Fruit fly (Drosophila melanogaster): ENCODE measurements around the gene Pdp.

Gene Pdp

dm6 chrX:7705175-7706097, 29.0 kb downstream of the Pdp start (continued):
- peak; percentile 59; the same call in 1 of the 2 replicates for TF ChIP-seq Poxn (GFP tag; IDR thresholded peaks at IDR 0.05)
- peak; percentile 88 for TF ChIP-seq CG8359 (GFP tag; optimal IDR thresholded peaks at IDR 0.05; ENCODE audit: borderline replicate concordance)
- TF ChIP-seq Vsx1 (GFP tag; optimal IDR thresholded peaks at IDR 0.05): peak; percentile 83
- peak; percentile 92 for TF ChIP-seq CG18476 (GFP tag; optimal IDR thresholded peaks at IDR 0.05)
- no peak for TF ChIP-seq CG7963 (GFP tag; IDR thresholded peaks at IDR 0.05; ENCODE audit: partially characterized antibody)
- no peak for TF ChIP-seq inv (GFP tag; IDR thresholded peaks at IDR 0.05; ENCODE audit: partially characterized antibody)
- peak; percentile 94 for TF ChIP-seq NfI (GFP tag; optimal IDR thresholded peaks at IDR 0.05)
- TF ChIP-seq HLH3B (GFP tag; IDR thresholded peaks at IDR 0.05): peak; percentile 70
- peak; percentile 73 for TF ChIP-seq corto (GFP tag; optimal IDR thresholded peaks at IDR 0.05)
- TF ChIP-seq CG13775 (GFP tag; optimal IDR thresholded peaks at IDR 0.05): peak; percentile 94
- TF ChIP-seq dysf (GFP tag; IDR thresholded peaks at IDR 0.05): peak; percentile 94
- TF ChIP-seq CG10462 (GFP tag; optimal IDR thresholded peaks at IDR 0.05): peak; percentile 89
- TF ChIP-seq CG10147 (GFP tag; optimal IDR thresholded peaks at IDR 0.05): peak; percentile 94
- peak; percentile 78 for TF ChIP-seq NC2β (GFP tag; optimal IDR thresholded peaks at IDR 0.05)
- no peak for TF ChIP-seq Dfd (GFP tag; optimal IDR thresholded peaks at IDR 0.05)
- TF ChIP-seq CG12219 (GFP tag; optimal IDR thresholded peaks at IDR 0.05): peak; percentile 89
- no peak for TF ChIP-seq fru (optimal IDR thresholded peaks at IDR 0.05)
- TF ChIP-seq sens (GFP tag): peak; percentile 97
- TF ChIP-seq Hey (tag; optimal IDR thresholded peaks at IDR 0.05): peak; percentile 47
- TF ChIP-seq ase (GFP tag; IDR thresholded peaks at IDR 0.05): peak; percentile 53; the same call in 2 of the 3 replicates
- no peak for TF ChIP-seq prd (optimal IDR thresholded peaks at IDR 0.05)
- TF ChIP-seq prd (GFP tag; IDR thresholded peaks at IDR 0.05): peak; percentile 87; the same call in 2 of the 3 replicates
- peak; percentile 69 for TF ChIP-seq CG8089 (GFP tag; optimal IDR thresholded peaks at IDR 0.05)
- TF ChIP-seq ftz-f1 (GFP tag; optimal IDR thresholded peaks at IDR 0.05): no peak
- TF ChIP-seq ranshi (GFP tag; IDR thresholded peaks at IDR 0.05): peak; percentile 84
- TF ChIP-seq C15 (GFP tag; IDR thresholded peaks at IDR 0.05): peak; percentile 24; the same call in 1 of the 3 replicates
- TF ChIP-seq ERR (GFP tag; optimal IDR thresholded peaks at IDR 0.05): peak; percentile 45
- TF ChIP-seq CG32532 (GFP tag; IDR thresholded peaks at IDR 0.05): peak; percentile 89
- peak; percentile 83 for TF ChIP-seq mam (GFP tag; optimal IDR thresholded peaks at IDR 0.05)
- TF ChIP-seq sug (tag; optimal IDR thresholded peaks at IDR 0.05): peak; percentile 90
- TF ChIP-seq Asciz (GFP tag; optimal IDR thresholded peaks at IDR 0.05): peak; percentile 91
- peak; percentile 85; the same call in 1 of the 2 replicates for TF ChIP-seq klu (GFP tag; IDR thresholded peaks at IDR 0.05)
- peak; percentile 81; the same call in 2 of the 3 replicates for TF ChIP-seq CG34422 (GFP tag; IDR thresholded peaks at IDR 0.05)
- peak; percentile 75 for TF ChIP-seq CG13624 (GFP tag; optimal IDR thresholded peaks at IDR 0.05)
- peak; percentile 84 for TF ChIP-seq zfh2 (GFP tag; optimal IDR thresholded peaks at IDR 0.05)
- TF ChIP-seq Sox100B (GFP tag; optimal IDR thresholded peaks at IDR 0.05): peak; percentile 98
- TF ChIP-seq tap (tag; optimal IDR thresholded peaks at IDR 0.05): peak; percentile 88
- peak; percentile 83 for TF ChIP-seq pho (GFP tag; optimal IDR thresholded peaks at IDR 0.05)
- TF ChIP-seq CG7839 (tag; optimal IDR thresholded peaks at IDR 0.05): peak; percentile 97
- peak; percentile 80 for TF ChIP-seq schlank (tag; optimal IDR thresholded peaks at IDR 0.05)
- no peak for TF ChIP-seq CG16813 (GFP tag; IDR thresholded peaks at IDR 0.05; ENCODE audit: partially characterized antibody)
- peak; percentile 94 for TF ChIP-seq CG17829 (tag; optimal IDR thresholded peaks at IDR 0.05)
- TF ChIP-seq CG8388 (GFP tag; optimal IDR thresholded peaks at IDR 0.05): peak; percentile 93
- TF ChIP-seq MESR4 (GFP tag; optimal IDR thresholded peaks at IDR 0.05): peak; percentile 12
- TF ChIP-seq CG7987 (GFP tag; optimal IDR thresholded peaks at IDR 0.05): peak; percentile 83
- peak in 1 of 2 experiments; percentile 96 for TF ChIP-seq Eip74EF (GFP tag; optimal IDR thresholded peaks at IDR 0.05)
- TF ChIP-seq insv (GFP tag; optimal IDR thresholded peaks at IDR 0.05): no peak
- TF ChIP-seq Bteb2 (GFP tag; optimal IDR thresholded peaks at IDR 0.05): peak; percentile 75
